Worm (Caenorhabditis elegans) whole organism, late embryonic: ENCODE measurements around the gene D2021.4.

Experiments used
- C08G9.2 ChIP-seq: sonication (generic microtip); optimal IDR thresholded peaks from 2 replicates; lab custom pipeline; 2016; ENCODE audit warnings: mild to moderate bottlenecking, missing genetic modification characterization, moderate library complexity, missing compliant biosample characterization
- C38D4.7 ChIP-seq: fragments of 200-800 bp; sonication (Bioruptor generic); optimal IDR thresholded peaks from 2 replicates; lab custom pipeline; 2018; ENCODE audit warnings: mild to moderate bottlenecking, missing genetic modification characterization, moderate library complexity, missing compliant biosample characterization
- F13H6.1 ChIP-seq: sonication (generic microtip); optimal IDR thresholded peaks from 2 replicates; lab custom pipeline; 2016; ENCODE audit warnings: missing genetic modification characterization, missing compliant biosample characterization
- K09A11.1 ChIP-seq: sonication (generic microtip); optimal IDR thresholded peaks from 2 replicates; lab custom pipeline; 2017; ENCODE audit warnings: antibody characterized with exemption, mild to moderate bottlenecking, missing genetic modification characterization, missing compliant biosample characterization; ENCODE audit not compliant: insufficient read depth
- T23F11.4 ChIP-seq: fragments of 200-800 bp; sonication (Bioruptor generic); optimal IDR thresholded peaks from 2 replicates; lab custom pipeline; 2018; ENCODE audit warnings: mild to moderate bottlenecking, missing genetic modification characterization, missing compliant biosample characterization
- Y22D7AL.16 ChIP-seq: sonication (generic microtip); optimal IDR thresholded peaks from 2 replicates; lab custom pipeline; 2016; ENCODE audit warnings: missing genetic modification characterization, missing compliant biosample characterization
- ahr-1 ChIP-seq: sonication (generic microtip); optimal IDR thresholded peaks from 2 replicates; lab custom pipeline; 2016; ENCODE audit warnings: missing genetic modification characterization, missing compliant biosample characterization
- ama-1 ChIP-seq: fragments of 150-350 bp; optimal IDR thresholded peaks from 2 replicates; lab custom pipeline; 2014
- ceh-18 ChIP-seq: sonication (generic microtip); optimal IDR thresholded peaks from 2 replicates; lab custom pipeline; 2016; ENCODE audit warnings: missing genetic modification characterization, missing compliant biosample characterization
- ceh-19 ChIP-seq: fragments of 200-800 bp; sonication (Bioruptor generic); optimal IDR thresholded peaks from 2 replicates; lab custom pipeline; 2018; ENCODE audit warnings: mild to moderate bottlenecking, missing genetic modification characterization, missing compliant biosample characterization
- ceh-2 ChIP-seq: sonication (generic microtip); optimal IDR thresholded peaks from 2 replicates; lab custom pipeline; 2016; ENCODE audit warnings: missing genotype, missing genetic modification characterization, missing compliant biosample characterization
- ceh-24 ChIP-seq: sonication (generic microtip); optimal IDR thresholded peaks from 2 replicates; lab custom pipeline; 2016; ENCODE audit warnings: mild to moderate bottlenecking, missing genetic modification characterization, missing compliant biosample characterization
- ceh-31 ChIP-seq: sonication (generic microtip); optimal IDR thresholded peaks from 2 replicates; lab custom pipeline; 2016; ENCODE audit warnings: missing genetic modification characterization, missing compliant biosample characterization
- ceh-34 ChIP-seq: sonication (generic microtip); optimal IDR thresholded peaks from 2 replicates; lab custom pipeline; 2016; ENCODE audit warnings: mild to moderate bottlenecking, missing genetic modification characterization, missing compliant biosample characterization
- ceh-45 ChIP-seq: fragments of 200-800 bp; sonication (Bioruptor generic); IDR thresholded peaks from 2 replicates; pipeline ENCODE4 v1.3.6; 2022; ENCODE audit warnings: missing genetic modification reagents, missing genetic modification characterization, missing compliant biosample characterization
- ceh-48 ChIP-seq: sonication (generic microtip); optimal IDR thresholded peaks from 2 replicates; lab custom pipeline; 2016; ENCODE audit warnings: missing genetic modification characterization, inconsistent platforms, missing compliant biosample characterization
- ceh-9 ChIP-seq: sonication (generic microtip); optimal IDR thresholded peaks from 2 replicates; lab custom pipeline; 2016; ENCODE audit warnings: mild to moderate bottlenecking, missing genetic modification characterization, inconsistent platforms, missing compliant biosample characterization
- dve-1 ChIP-seq: sonication (generic microtip); optimal IDR thresholded peaks from 2 replicates; lab custom pipeline; 2017; ENCODE audit warnings: antibody characterized with exemption, mild to moderate bottlenecking, missing genetic modification characterization, missing compliant biosample characterization
- elt-2 ChIP-seq: sonication (generic microtip); optimal IDR thresholded peaks from 2 replicates; lab custom pipeline; 2016; ENCODE audit warnings: missing genetic modification reagents, missing genetic modification characterization, missing compliant biosample characterization
- eyg-1 ChIP-seq: sonication (generic microtip); optimal IDR thresholded peaks from 2 replicates; lab custom pipeline; 2016; ENCODE audit warnings: missing genotype, missing genetic modification characterization, missing compliant biosample characterization
- fax-1 ChIP-seq: sonication (generic microtip); optimal IDR thresholded peaks from 2 replicates; lab custom pipeline; 2016; ENCODE audit warnings: missing genotype, missing genetic modification characterization, missing compliant biosample characterization
- hlh-13 ChIP-seq: fragments of 200-800 bp; sonication (Bioruptor generic); optimal IDR thresholded peaks from 2 replicates; lab custom pipeline; 2018; ENCODE audit warnings: mild to moderate bottlenecking, missing genetic modification characterization, missing compliant biosample characterization
- hlh-15 ChIP-seq: sonication (generic microtip); optimal IDR thresholded peaks from 2 replicates; lab custom pipeline; 2016; ENCODE audit warnings: missing genetic modification characterization, missing compliant biosample characterization
- hlh-6 ChIP-seq: sonication (generic microtip); optimal IDR thresholded peaks from 2 replicates; lab custom pipeline; 2016; ENCODE audit warnings: missing genotype, missing genetic modification characterization, missing compliant biosample characterization
- lim-6 ChIP-seq: sonication (generic microtip); optimal IDR thresholded peaks from 2 replicates; lab custom pipeline; 2016; ENCODE audit warnings: missing genetic modification characterization, missing compliant biosample characterization
- madf-2 ChIP-seq: sonication (generic microtip); optimal IDR thresholded peaks from 2 replicates; lab custom pipeline; 2017; ENCODE audit warnings: missing genetic modification characterization, missing compliant biosample characterization
- mec-3 ChIP-seq: sonication (generic microtip); optimal IDR thresholded peaks from 2 replicates; lab custom pipeline; 2016; ENCODE audit warnings: borderline replicate concordance, missing genetic modification characterization, missing compliant biosample characterization
- nfya-1 ChIP-seq: sonication (generic microtip); optimal IDR thresholded peaks from 2 replicates; lab custom pipeline; 2017; ENCODE audit warnings: missing genetic modification characterization, mild to moderate bottlenecking, missing compliant biosample characterization, antibody characterized with exemption, moderate library complexity
- nhr-11 ChIP-seq: fragments of 150-350 bp; optimal IDR thresholded peaks from 2 replicates; lab custom pipeline; 2014; ENCODE audit warnings: missing biosample characterization, missing genetic modification characterization
- npax-4 ChIP-seq: sonication (generic microtip); optimal IDR thresholded peaks from 2 replicates; lab custom pipeline; 2016; ENCODE audit warnings: missing genetic modification characterization, missing compliant biosample characterization
- odd-2 ChIP-seq: sonication (generic microtip); optimal IDR thresholded peaks from 2 replicates; lab custom pipeline; 2017; ENCODE audit warnings: antibody characterized with exemption, mild to moderate bottlenecking, missing genetic modification characterization, missing compliant biosample characterization
- pat-9 ChIP-seq: fragments of 200-800 bp; sonication (Bioruptor generic); optimal IDR thresholded peaks from 2 replicates; lab custom pipeline; 2018; ENCODE audit warnings: mild to moderate bottlenecking, missing genetic modification characterization, moderate library complexity, missing compliant biosample characterization
- pax-1 ChIP-seq: fragments of 150-350 bp; optimal IDR thresholded peaks from 2 replicates; lab custom pipeline; 2014; ENCODE audit warnings: missing biosample characterization, missing genetic modification characterization
- pha-2 ChIP-seq: sonication (generic microtip); optimal IDR thresholded peaks from 2 replicates; lab custom pipeline; 2017; ENCODE audit warnings: mild to moderate bottlenecking, missing genetic modification characterization, missing compliant biosample characterization
- pros-1 ChIP-seq: fragments of 150-350 bp; optimal IDR thresholded peaks from 2 replicates; lab custom pipeline; 2014; ENCODE audit warnings: missing biosample characterization, missing genetic modification reagents, missing genetic modification characterization
- ref-2 ChIP-seq: sonication (generic microtip); optimal IDR thresholded peaks from 2 replicates; lab custom pipeline; 2016; ENCODE audit warnings: missing genetic modification characterization, missing compliant biosample characterization
- rnt-1 ChIP-seq: sonication (generic microtip); optimal IDR thresholded peaks from 2 replicates; lab custom pipeline; 2016; ENCODE audit warnings: missing genetic modification characterization, missing compliant biosample characterization
- sox-2 ChIP-seq: fragments of 200-800 bp; sonication (Bioruptor generic); IDR thresholded peaks from 2 replicates; pipeline ENCODE4 v1.3.6; 2022; ENCODE audit warnings: missing genetic modification reagents, missing genetic modification characterization, missing compliant biosample characterization
- sox-4 ChIP-seq: sonication (generic microtip); optimal IDR thresholded peaks from 2 replicates; lab custom pipeline; 2017; ENCODE audit warnings: mild to moderate bottlenecking, missing genetic modification characterization, inconsistent platforms, missing compliant biosample characterization
- syd-9 ChIP-seq: sonication (generic microtip); optimal IDR thresholded peaks from 2 replicates; lab custom pipeline; 2016; ENCODE audit warnings: mild to moderate bottlenecking, missing genetic modification characterization, moderate library complexity, missing compliant biosample characterization
- tbx-7 ChIP-seq: sonication (generic microtip); optimal IDR thresholded peaks from 2 replicates; lab custom pipeline; 2016; ENCODE audit warnings: missing genotype, missing genetic modification characterization, missing compliant biosample characterization
- unc-3 ChIP-seq, 2 experiments: fragments of 200-800 bp in 1 of 2; sonication (Bioruptor generic) in 1 of 2; sonication (generic microtip) in 1 of 2; conservative IDR thresholded peaks in 1 of 2; optimal IDR thresholded peaks in 1 of 2; 2 replicates each; pipeline versions ENCODE4 v1.3.6 to Lab custom; 2016 to 2022; ENCODE audit warnings: missing compliant biosample characterization in 2 of 2, missing genetic modification characterization in 2 of 2, missing genetic modification reagents in 1 of 2
- unc-42 ChIP-seq: sonication (generic microtip); optimal IDR thresholded peaks from 2 replicates; lab custom pipeline; 2016; ENCODE audit warnings: missing genotype, missing genetic modification characterization, missing compliant biosample characterization
- unc-55 ChIP-seq: sonication (generic microtip); optimal IDR thresholded peaks from 2 replicates; lab custom pipeline; 2017; ENCODE audit warnings: missing biosample characterization, missing genetic modification reagents, missing genetic modification characterization
- unc-86 ChIP-seq: sonication (generic microtip); optimal IDR thresholded peaks from 2 replicates; lab custom pipeline; 2016; ENCODE audit warnings: missing genetic modification characterization, missing compliant biosample characterization
- ztf-16 ChIP-seq: sonication (generic microtip); optimal IDR thresholded peaks from 2 replicates; lab custom pipeline; 2017; ENCODE audit warnings: missing genetic modification characterization, missing compliant biosample characterization

The D2021.4 gene

DNA sequence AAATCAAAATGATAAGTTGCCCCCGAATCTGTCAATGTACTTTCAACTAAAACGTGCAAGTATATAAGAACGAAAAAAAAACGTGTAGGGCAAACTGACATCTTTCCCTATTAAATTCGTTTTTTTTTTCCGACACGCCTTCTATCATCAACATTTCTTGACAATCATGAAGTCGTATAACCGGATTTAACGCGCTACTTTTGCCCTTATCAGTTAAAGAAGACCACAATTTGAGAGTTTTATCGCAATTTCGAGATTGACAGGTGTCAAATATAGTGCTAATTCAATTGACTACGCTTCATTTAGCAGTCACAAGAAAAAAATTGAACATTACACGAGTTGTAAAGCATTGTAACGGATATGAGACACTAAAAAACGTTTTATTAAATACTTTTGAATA is 18.3 kb upstream of the D2021.4 start:
- no peak for TF ChIP-seq ama-1 (lab: Kevin White, UChicago)
- TF ChIP-seq odd-2 = no peak
- TF ChIP-seq unc-42 (tag; lab: Kevin White, UChicago) = no peak

DNA sequence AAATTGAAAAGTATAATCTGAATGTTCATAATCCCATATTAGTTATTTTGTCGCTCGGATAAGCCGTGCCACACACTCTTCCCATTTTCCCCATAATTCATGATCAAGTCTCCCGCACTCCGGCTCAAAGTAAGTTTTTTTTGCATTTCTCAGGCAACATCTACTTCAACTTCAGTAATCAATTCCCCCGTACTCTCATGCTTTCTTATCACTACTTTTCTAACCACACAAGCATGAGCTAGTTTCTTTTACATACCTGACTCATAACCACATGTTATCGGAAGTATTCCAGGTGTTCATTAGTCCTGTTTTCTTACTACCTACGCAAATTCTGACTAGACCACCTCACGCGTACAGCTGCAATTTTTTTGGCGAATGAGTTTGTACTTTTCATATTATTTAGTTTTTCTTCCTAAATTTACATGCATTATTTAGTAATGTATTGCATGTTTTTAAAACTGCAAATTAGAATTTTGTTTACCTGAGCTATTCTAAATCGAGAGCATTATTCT is 17.7 kb upstream of the D2021.4 start:
- TF ChIP-seq pha-2 (tag; lab: Kevin White, UChicago) = no peak
- no peak for TF ChIP-seq sox-4 (tag; lab: Kevin White, UChicago)
- TF ChIP-seq ceh-18 = no peak
- no peak for TF ChIP-seq ceh-48 (tag; lab: Kevin White, UChicago)
- TF ChIP-seq fax-1 = no peak
- no peak for TF ChIP-seq T23F11.4 (GFP tag; lab: Kevin White, UChicago)
- TF ChIP-seq nfya-1 = no peak
- no peak for TF ChIP-seq K09A11.1
- no peak for TF ChIP-seq ceh-19 (GFP tag; lab: Kevin White, UChicago)
- TF ChIP-seq ztf-16 (tag; lab: Kevin White, UChicago) = no peak

- TF ChIP-seq ceh-45 (GFP tag; lab: Robert Waterston, UW) (no peak), unc-3 (GFP tag; conservative IDR thresholded peaks at IDR 0.05; lab: Robert Waterston, UW) (no peak), unc-3 (tag; optimal IDR thresholded peaks at IDR 0.05; lab: Kevin White, UChicago) (no peak), rnt-1 (tag; lab: Kevin White, UChicago) (peak; percentile 32), hlh-6 (tag; lab: Kevin White, UChicago) (peak; percentile 47), unc-86 (no peak), eyg-1 (tag; lab: Kevin White, UChicago) (no peak), nhr-11 (no peak), nfya-1 (peak; percentile 86), elt-2 (tag; lab: Kevin White, UChicago) (no peak), ztf-16 (tag; lab: Kevin White, UChicago) (no peak), syd-9 (tag; lab: Kevin White, UChicago) (no peak), lim-6 (tag; lab: Kevin White, UChicago) (no peak), ceh-2 (no peak), T23F11.4 (GFP tag; lab: Kevin White, UChicago) (no peak), madf-2 (tag; lab: Kevin White, UChicago) (no peak), Y22D7AL.16 (tag; lab: Kevin White, UChicago) (no peak), npax-4 (no peak), sox-4 (tag; lab: Kevin White, UChicago) (no peak), C38D4.7 (no peak), ceh-9 (tag; lab: Kevin White, UChicago) (no peak), F13H6.1 (tag; lab: Kevin White, UChicago) (peak; percentile 86), hlh-13 (GFP tag; lab: Kevin White, UChicago) (no peak), pros-1 (tag; lab: Kevin White, UChicago) (no peak), unc-55 (no peak), pax-1 (tag; lab: Kevin White, UChicago) (no peak), mec-3 (tag; lab: Kevin White, UChicago) (no peak), ref-2 (tag; lab: Kevin White, UChicago) (no peak), ceh-34 (tag; lab: Kevin White, UChicago) (peak; percentile 45), tbx-7 (tag; lab: Kevin White, UChicago) (no peak), dve-1 (tag; lab: Kevin White, UChicago) (no peak), ahr-1 (tag; lab: Kevin White, UChicago) (no peak), C08G9.2 (tag; lab: Kevin White, UChicago) (no peak), unc-42 (tag; lab: Kevin White, UChicago) (no peak), ceh-24 (tag; lab: Kevin White, UChicago) (no peak), fax-1 (no peak), ceh-31 (tag; lab: Kevin White, UChicago) (peak; percentile 71), K09A11.1 (no peak), ama-1 (lab: Kevin White, UChicago) (no peak), pat-9 (no peak), sox-2 (GFP tag; lab: Robert Waterston, UW) (no peak), ceh-48 (tag; lab: Kevin White, UChicago) (no peak), ceh-19 (GFP tag; lab: Kevin White, UChicago) (peak; percentile 39), pha-2 (tag; lab: Kevin White, UChicago) (no peak), hlh-15 (no peak)
Measured at ce11 chrX:8565810-8566416, 17.0 kb upstream of the D2021.4 start.
